Fruit fly (Drosophila melanogaster) whole organism, embryonic: ENCODE results near the gene CG32700.
A peak's percentile ranks its signal among the peaks of the same experiment; 100 is the strongest.

Source experiments
- CG12155 ChIP-seq: fragments of 200-800 bp; sonication (Bioruptor generic); optimal IDR thresholded peaks from 3 replicates; lab custom pipeline; 2016; ENCODE audit warnings: missing biosample characterization, missing genetic modification characterization
- CG12659 ChIP-seq: fragments of 200-800 bp; sonication (Bioruptor generic); optimal IDR thresholded peaks from 3 replicates; lab custom pipeline; 2017; ENCODE audit warnings: mild to moderate bottlenecking, missing biosample characterization, missing genetic modification reagents, missing genetic modification characterization
- CG15479 ChIP-seq: fragments of 200-800 bp; sonication (Bioruptor generic); optimal IDR thresholded peaks from 3 replicates; lab custom pipeline; 2019; ENCODE audit warnings: missing biosample characterization, mild to moderate bottlenecking, missing genetic modification characterization, moderate library complexity
- CG15514 ChIP-seq: fragments of 200-800 bp; sonication (Bioruptor generic); optimal IDR thresholded peaks from 3 replicates; lab custom pipeline; 2017; ENCODE audit warnings: missing biosample characterization, missing genetic modification characterization, mild to moderate bottlenecking, moderate library complexity, missing genetic modification reagents
- CG15696 ChIP-seq: fragments of 200-800 bp; sonication (Bioruptor generic); optimal IDR thresholded peaks from 2 replicates; lab custom pipeline; 2019; ENCODE audit warnings: missing biosample characterization, mild to moderate bottlenecking, missing genetic modification characterization, moderate library complexity
- CG17361 ChIP-seq: fragments of 200-800 bp; sonication (Bioruptor generic); IDR thresholded peaks from 3 replicates; pipeline ENCODE4 v1.3.6; 2022; ENCODE audit warnings: missing biosample characterization, missing genetic modification characterization
- CG1792 ChIP-seq: fragments of 200-800 bp; sonication (Bioruptor generic); optimal IDR thresholded peaks from 2 replicates; lab custom pipeline; 2016; ENCODE audit warnings: missing biosample characterization, missing genetic modification characterization
- CG2116 ChIP-seq: fragments of 200-800 bp; sonication (Bioruptor generic); optimal IDR thresholded peaks from 3 replicates; lab custom pipeline; 2018; ENCODE audit warnings: missing biosample characterization, mild to moderate bottlenecking, missing genetic modification characterization
- CG32767 ChIP-seq: fragments of 200-800 bp; sonication (Bioruptor generic); IDR thresholded peaks from 2 replicates; pipeline ENCODE4 v1.3.6; 2022; ENCODE audit warnings: missing biosample characterization, missing genetic modification characterization
- CG33213 ChIP-seq: fragments of 200-800 bp; sonication (Bioruptor generic); optimal IDR thresholded peaks from 3 replicates; lab custom pipeline; 2016; ENCODE audit warnings: missing biosample characterization, missing genetic modification characterization
- CG3407 ChIP-seq: fragments of 200-800 bp; sonication (Bioruptor generic); optimal IDR thresholded peaks from 2 replicates; lab custom pipeline; 2018; ENCODE audit warnings: missing biosample characterization, mild to moderate bottlenecking, missing genetic modification characterization
- CG4282 ChIP-seq: fragments of 200-800 bp; sonication (Bioruptor generic); optimal IDR thresholded peaks from 2 replicates; lab custom pipeline; 2016; ENCODE audit warnings: missing biosample characterization, missing genetic modification characterization
- CG4707 ChIP-seq: fragments of 200-800 bp; sonication (Bioruptor generic); optimal IDR thresholded peaks from 2 replicates; lab custom pipeline; 2018; ENCODE audit warnings: missing biosample characterization, mild to moderate bottlenecking, missing genetic modification characterization, moderate library complexity
- CG4854 ChIP-seq: fragments of 200-800 bp; sonication (Bioruptor generic); optimal IDR thresholded peaks from 2 replicates; lab custom pipeline; 2016; ENCODE audit warnings: missing biosample characterization, missing genetic modification characterization, inconsistent platforms
- CG6765 ChIP-seq: fragments of 200-800 bp; sonication (Bioruptor generic); optimal IDR thresholded peaks from 3 replicates; lab custom pipeline; 2017; ENCODE audit warnings: missing biosample characterization, mild to moderate bottlenecking, missing genetic modification characterization
- CG6791 ChIP-seq: fragments of 200-800 bp; sonication (Bioruptor generic); IDR thresholded peaks from 3 replicates; pipeline ENCODE4 v1.3.6; 2022; ENCODE audit warnings: missing biosample characterization, missing genetic modification characterization; ENCODE audit not compliant: partially characterized antibody
- CG6854 ChIP-seq: fragments of 200-800 bp; sonication (Bioruptor generic); optimal IDR thresholded peaks from 3 replicates; lab custom pipeline; 2017; ENCODE audit warnings: missing biosample characterization, mild to moderate bottlenecking, missing genetic modification characterization
- CG7745 ChIP-seq: fragments of 200-800 bp; sonication (Bioruptor generic); optimal IDR thresholded peaks from 2 replicates; lab custom pipeline; 2018; ENCODE audit warnings: missing biosample characterization, mild to moderate bottlenecking, missing genetic modification characterization, moderate library complexity
- CG7839 ChIP-seq: fragments of 200-800 bp; sonication (Bioruptor generic); optimal IDR thresholded peaks from 3 replicates; lab custom pipeline; 2018; ENCODE audit warnings: missing biosample characterization, mild to moderate bottlenecking, missing genetic modification characterization, moderate library complexity
- CG7963 ChIP-seq: fragments of 200-800 bp; sonication (Bioruptor generic); IDR thresholded peaks from 3 replicates; pipeline ENCODE4 v1.3.6; 2022; ENCODE audit warnings: missing biosample characterization, missing genetic modification characterization; ENCODE audit not compliant: partially characterized antibody
- CG8924 ChIP-seq: fragments of 200-800 bp; optimal IDR thresholded peaks from 3 replicates; lab custom pipeline; 2019; ENCODE audit warnings: missing biosample characterization, mild to moderate bottlenecking, missing genetic modification characterization, moderate library complexity
- CG8944 ChIP-seq: fragments of 200-800 bp; sonication (Bioruptor generic); optimal IDR thresholded peaks from 3 replicates; lab custom pipeline; 2016; ENCODE audit warnings: missing biosample characterization, missing genetic modification characterization
- CG9609 ChIP-seq: fragments of 200-800 bp; sonication (Bioruptor generic); optimal IDR thresholded peaks from 3 replicates; lab custom pipeline; 2016; ENCODE audit warnings: missing biosample characterization, missing genetic modification characterization
- CG9727 ChIP-seq: fragments of 200-800 bp; sonication (Bioruptor generic); optimal IDR thresholded peaks from 3 replicates; lab custom pipeline; 2017; ENCODE audit warnings: missing biosample characterization, mild to moderate bottlenecking, missing genetic modification characterization
- CoRest ChIP-seq: fragments of 200-800 bp; sonication (Bioruptor generic); optimal IDR thresholded peaks from 3 replicates; lab custom pipeline; 2018; ENCODE audit warnings: missing biosample characterization, mild to moderate bottlenecking, missing genetic modification characterization, moderate library complexity
- Dbx ChIP-seq: fragments of 200-800 bp; sonication (Bioruptor generic); IDR thresholded peaks from 3 replicates; pipeline ENCODE4 v1.3.6; 2022; ENCODE audit warnings: missing biosample characterization, missing genetic modification characterization
- Dref ChIP-seq: fragments of 200-800 bp; sonication (Bioruptor generic); IDR thresholded peaks from 2 replicates; pipeline ENCODE4 v1.3.6; 2022; ENCODE audit warnings: missing biosample characterization, missing genetic modification characterization
- H15 ChIP-seq: fragments of 200-800 bp; sonication (Bioruptor generic); IDR thresholded peaks from 3 replicates; pipeline ENCODE4 v1.3.6; 2022; ENCODE audit warnings: missing biosample characterization, missing genetic modification characterization
- HmgZ ChIP-seq: fragments of 200-800 bp; sonication (Bioruptor generic); optimal IDR thresholded peaks from 2 replicates; lab custom pipeline; 2018; ENCODE audit warnings: missing biosample characterization, mild to moderate bottlenecking, missing genetic modification characterization
- MTF-1 ChIP-seq: fragments of 200-800 bp; sonication (Bioruptor generic); optimal IDR thresholded peaks from 2 replicates; lab custom pipeline; 2018; ENCODE audit warnings: missing biosample characterization, mild to moderate bottlenecking, missing genetic modification characterization, borderline replicate concordance
- Myb ChIP-seq: fragments of 200-800 bp; sonication (Bioruptor generic); optimal IDR thresholded peaks from 2 replicates; lab custom pipeline; 2016; ENCODE audit warnings: missing biosample characterization, missing genetic modification characterization
- Nf-YC ChIP-seq: fragments of 200-800 bp; optimal IDR thresholded peaks from 3 replicates; lab custom pipeline; 2019; ENCODE audit warnings: missing biosample characterization, mild to moderate bottlenecking, missing genetic modification characterization, moderate library complexity
- Optix ChIP-seq: fragments of 200-800 bp; sonication (Bioruptor generic); IDR thresholded peaks from 3 replicates; pipeline ENCODE4 v1.3.6; 2022; ENCODE audit warnings: missing biosample characterization, missing genetic modification characterization
- ac ChIP-seq: fragments of 200-800 bp; sonication (Bioruptor generic); optimal IDR thresholded peaks from 3 replicates; lab custom pipeline; 2017; ENCODE audit warnings: missing biosample characterization, mild to moderate bottlenecking, missing genetic modification characterization
- az2 ChIP-seq: fragments of 200-800 bp; sonication (Bioruptor generic); optimal IDR thresholded peaks from 3 replicates; lab custom pipeline; 2016; ENCODE audit warnings: missing biosample characterization, missing genetic modification characterization
- bbx ChIP-seq: fragments of 200-800 bp; sonication (Bioruptor generic); IDR thresholded peaks from 2 replicates; pipeline ENCODE4 v1.3.6; 2022; ENCODE audit warnings: missing biosample characterization, missing genetic modification characterization; ENCODE audit not compliant: partially characterized antibody
- cwo ChIP-seq: fragments of 200-800 bp; sonication (Bioruptor generic); optimal IDR thresholded peaks from 3 replicates; lab custom pipeline; 2017; ENCODE audit warnings: missing biosample characterization, missing genetic modification characterization, mild to moderate bottlenecking, moderate library complexity, missing genetic modification reagents
- dmrt99B ChIP-seq: fragments of 200-800 bp; sonication (Bioruptor generic); optimal IDR thresholded peaks from 2 replicates; lab custom pipeline; 2018; ENCODE audit warnings: missing biosample characterization, mild to moderate bottlenecking, missing genetic modification characterization, moderate library complexity
- exex ChIP-seq: fragments of 200-800 bp; sonication (Bioruptor generic); optimal IDR thresholded peaks from 4 replicates; lab custom pipeline; 2018; ENCODE audit warnings: missing biosample characterization, mild to moderate bottlenecking, missing genetic modification characterization, moderate library complexity
- ham ChIP-seq: fragments of 200-800 bp; sonication (Bioruptor generic); IDR thresholded peaks from 2 replicates; pipeline ENCODE4 v1.3.6; 2022; ENCODE audit warnings: missing biosample characterization, missing genetic modification characterization
- jigr1 ChIP-seq: fragments of 200-800 bp; sonication (Bioruptor generic); IDR thresholded peaks from 3 replicates; pipeline ENCODE4 v1.3.6; 2022; ENCODE audit warnings: missing biosample characterization, missing genetic modification characterization
- org-1 ChIP-seq: fragments of 200-800 bp; sonication (Bioruptor generic); optimal IDR thresholded peaks from 2 replicates; lab custom pipeline; 2017; ENCODE audit warnings: missing biosample characterization, missing genetic modification characterization
- p53 ChIP-seq: fragments of 200-800 bp; sonication (Bioruptor generic); optimal IDR thresholded peaks from 2 replicates; lab custom pipeline; 2016; ENCODE audit warnings: missing biosample characterization, missing genetic modification characterization
- pb ChIP-seq: fragments of 200-800 bp; sonication (Bioruptor generic); optimal IDR thresholded peaks from 3 replicates; lab custom pipeline; 2016; ENCODE audit warnings: missing biosample characterization, missing genetic modification characterization
- pzg ChIP-seq: fragments of 200-800 bp; sonication (Bioruptor generic); optimal IDR thresholded peaks from 3 replicates; lab custom pipeline; 2018; ENCODE audit warnings: missing biosample characterization, mild to moderate bottlenecking, missing genetic modification characterization, moderate library complexity
- ranshi ChIP-seq: fragments of 200-800 bp; sonication (Bioruptor generic); IDR thresholded peaks from 2 replicates; pipeline ENCODE4 v1.3.6; 2022; ENCODE audit warnings: missing biosample characterization, missing genetic modification characterization
- sim ChIP-seq: fragments of 200-800 bp; sonication (Bioruptor generic); IDR thresholded peaks from 2 replicates; pipeline ENCODE4 v1.3.6; 2022; ENCODE audit warnings: missing biosample characterization, missing genetic modification characterization
- zfh1 ChIP-seq: fragments of 200-800 bp; sonication (Bioruptor generic); IDR thresholded peaks from 3 replicates; pipeline ENCODE4 v1.3.6; 2022; ENCODE audit warnings: missing biosample characterization, missing genetic modification characterization

The CG32700 gene

dm6 chrX:9553545-9554320 lies 3.1 kb upstream of the CG32700 start (continued):
- TF ChIP-seq CG7745 (tag; lab: Kevin White, UChicago) (no peak), Dref (GFP tag; lab: Robert Waterston, UW) (peak; percentile 36), CG4282 (peak; percentile 34), CG7839 (tag; lab: Kevin White, UChicago) (peak; percentile 90), Optix (GFP tag; lab: Robert Waterston, UW) (peak; percentile 83; the same call in 2 of the 3 replicates), CG8924 (tag; lab: Kevin White, UChicago) (peak; percentile 90), ham (GFP tag; lab: Robert Waterston, UW) (0 out of 2 replicates have a peak, but pooled peaks have one; percentile 53), CG1792 (GFP tag; lab: Kevin White, UChicago) (peak; percentile 32), pb (GFP tag; lab: Kevin White, UChicago) (peak; percentile 4), CG4707 (GFP tag; lab: Kevin White, UChicago) (peak; percentile 67), pzg (GFP tag; lab: Kevin White, UChicago) (peak; percentile 42), CG6765 (GFP tag; lab: Kevin White, UChicago) (peak; percentile 70), cwo (GFP tag; lab: Kevin White, UChicago) (peak; percentile 76), CG3407 (peak; percentile 77), dmrt99B (peak; percentile 88), p53 (GFP tag; lab: Kevin White, UChicago) (no peak), Dbx (GFP tag; lab: Robert Waterston, UW) (peak; percentile 86), CG12659 (GFP tag; lab: Kevin White, UChicago) (peak; percentile 92), CG7963 (GFP tag; lab: Robert Waterston, UW) (no peak), org-1 (GFP tag; lab: Kevin White, UChicago) (peak; percentile 85), sim (GFP tag; lab: Robert Waterston, UW) (peak; percentile 65; the same call in 1 of the 2 replicates), CG6791 (no peak; the same call in 2 of the 3 replicates), CG12155 (GFP tag; lab: Kevin White, UChicago) (peak; percentile 87), bbx (GFP tag; lab: Robert Waterston, UW) (peak; percentile 43; the same call in 1 of the 2 replicates), CoRest (peak; percentile 90), HmgZ (peak; percentile 88), ac (GFP tag; lab: Kevin White, UChicago) (peak; percentile 65), CG33213 (GFP tag; lab: Kevin White, UChicago) (peak; percentile 5), CG8944 (GFP tag; lab: Kevin White, UChicago) (peak; percentile 67), CG15696 (peak; percentile 82), H15 (GFP tag; lab: Robert Waterston, UW) (peak; percentile 82), CG9609 (GFP tag; lab: Kevin White, UChicago) (peak; percentile 57), Myb (GFP tag; lab: Kevin White, UChicago) (peak; percentile 24), CG9727 (GFP tag; lab: Kevin White, UChicago) (peak; percentile 84), jigr1 (GFP tag; lab: Robert Waterston, UW) (peak; percentile 58; the same call in 1 of the 3 replicates), CG15479 (no peak), exex (tag; lab: Kevin White, UChicago) (peak; percentile 47), CG2116 (GFP tag; lab: Kevin White, UChicago) (peak; percentile 43), ranshi (GFP tag; lab: Robert Waterston, UW) (peak; percentile 87), Nf-YC (tag; lab: Kevin White, UChicago) (peak; percentile 79), CG4854 (GFP tag; lab: Kevin White, UChicago) (peak; percentile 78), CG32767 (GFP tag; lab: Robert Waterston, UW) (peak; percentile 93), CG17361 (GFP tag; lab: Robert Waterston, UW) (peak; percentile 77; the same call in 2 of the 3 replicates), CG15514 (GFP tag; lab: Kevin White, UChicago) (peak; percentile 82), CG6854 (GFP tag; lab: Kevin White, UChicago) (peak; percentile 75), MTF-1 (GFP tag; lab: Kevin White, UChicago) (peak; percentile 63), zfh1 (peak; percentile 88), az2 (peak; percentile 89)
